Comparison of ENCODE assay signal across 3 worm cellular contexts in genomic region chrX:915510-915909, ce11.
TF ChIP-seq lines count a peak whose summit lies in the region.

sel-12 (plus strand) TSS chrX:915867.

TF ChIP-seq in whole organism, L1 larva, 84 proteins besides CTCF, POLR2A, EP300 and RAD21 (continued from another document):
- TF ChIP-seq nhr-20 (tag; optimal IDR thresholded peaks at IDR 0.05; lab: Kevin White, UChicago) (peak; percentile 1), pag-3 (tag; optimal IDR thresholded peaks at IDR 0.05; lab: Kevin White, UChicago; ENCODE audit: borderline replicate concordance, insufficient read depth) (no peak), unc-62 (GFP tag; optimal IDR thresholded peaks at IDR 0.05; lab: Kevin White, UChicago) (no peak), dpl-1 (GFP tag; optimal IDR thresholded peaks at IDR 0.05; lab: Kevin White, UChicago) (no peak), tlp-1 (tag; optimal IDR thresholded peaks at IDR 0.05; lab: Kevin White, UChicago) (no peak), nhr-19 (GFP tag; conservative IDR thresholded peaks at IDR 0.05; lab: Robert Waterston, UW) (no peak), nhr-77 (tag; optimal IDR thresholded peaks at IDR 0.05; lab: Kevin White, UChicago) (no peak), ceh-82 (tag; optimal IDR thresholded peaks at IDR 0.05; lab: Kevin White, UChicago) (peak in 1 of 3 experiments; percentile 50), lsy-2 (tag; optimal IDR thresholded peaks at IDR 0.05; lab: Kevin White, UChicago) (peak in 1 of 2 experiments; percentile 26), dsc-1 (tag; optimal IDR thresholded peaks at IDR 0.05; lab: Kevin White, UChicago) (no peak), nhr-71 (tag; optimal IDR thresholded peaks at IDR 0.05; lab: Kevin White, UChicago) (peak; percentile 7), aha-1 (tag; optimal IDR thresholded peaks at IDR 0.05; lab: Kevin White, UChicago) (no peak), nhr-47 (tag; optimal IDR thresholded peaks at IDR 0.05; lab: Kevin White, UChicago) (peak; percentile 10), lin-14 (GFP tag; optimal IDR thresholded peaks at IDR 0.05; lab: Kevin White, UChicago) (peak; percentile 62), blmp-1 (tag; optimal IDR thresholded peaks at IDR 0.05; lab: Kevin White, UChicago) (peak; percentile 9), skn-1 (tag; optimal IDR thresholded peaks at IDR 0.05; lab: Kevin White, UChicago) (peak; percentile 45), nhr-237 (tag; optimal IDR thresholded peaks at IDR 0.05; lab: Kevin White, UChicago) (no peak)

TF ChIP-seq in whole organism, L4 larva, 104 proteins besides CTCF, POLR2A, EP300 and RAD21 (continued from another document):
- TF ChIP-seq aly-2 (tag; optimal IDR thresholded peaks at IDR 0.05; lab: Kevin White, UChicago) (no peak), daf-16 (GFP tag; optimal IDR thresholded peaks at IDR 0.05; lab: Kevin White, UChicago) (no peak), daf-16 (tag; optimal IDR thresholded peaks at IDR 0.05; lab: Kevin White, UChicago) (peak; percentile 31), lin-39 (tag; optimal IDR thresholded peaks at IDR 0.05; lab: Kevin White, UChicago) (no peak), ZK337.2 (GFP tag; IDR thresholded peaks at IDR 0.05; lab: Robert Waterston, UW) (no peak), nhr-77 (tag; optimal IDR thresholded peaks at IDR 0.05; lab: Kevin White, UChicago) (no peak), ama-1 (optimal IDR thresholded peaks at IDR 0.05; lab: Kevin White, UChicago) (no peak), mdl-1 (tag; optimal IDR thresholded peaks at IDR 0.05; lab: Kevin White, UChicago) (no peak), fos-1 (tag; optimal IDR thresholded peaks at IDR 0.05; lab: Kevin White, UChicago) (no peak), hlh-11 (tag; optimal IDR thresholded peaks at IDR 0.05; lab: Kevin White, UChicago) (no peak), egl-27 (tag; optimal IDR thresholded peaks at IDR 0.05; lab: Kevin White, UChicago) (no peak), ztf-11 (tag; optimal IDR thresholded peaks at IDR 0.05; lab: Kevin White, UChicago) (no peak), ceh-62 (tag; optimal IDR thresholded peaks at IDR 0.05; lab: Kevin White, UChicago) (no peak), unc-39 (tag; optimal IDR thresholded peaks at IDR 0.05; lab: Kevin White, UChicago) (no peak), nhr-41 (GFP tag; IDR thresholded peaks at IDR 0.05; lab: Robert Waterston, UW) (no peak), ceh-32 (tag; optimal IDR thresholded peaks at IDR 0.05; lab: Kevin White, UChicago; ENCODE audit: poor library complexity) (no peak), ztf-7 (tag; optimal IDR thresholded peaks at IDR 0.05; lab: Kevin White, UChicago) (no peak), Y48G9A.11 (GFP tag; IDR thresholded peaks at IDR 0.05; lab: Robert Waterston, UW) (no peak), hlh-30 (tag; optimal IDR thresholded peaks at IDR 0.05; lab: Kevin White, UChicago; ENCODE audit: insufficient read depth) (peak; percentile 8), lsy-2 (tag; optimal IDR thresholded peaks at IDR 0.05; lab: Kevin White, UChicago) (peak in 1 of 2 experiments; percentile 25), F44E2.7 (GFP tag; IDR thresholded peaks at IDR 0.05; lab: Robert Waterston, UW) (no peak), lin-38 (GFP tag; IDR thresholded peaks at IDR 0.05; lab: Robert Waterston, UW) (no peak)
TF ChIP-seq in whole organism, L4 larva: peak in this region for 7.

TF ChIP-seq in whole organism, mixed stage, embryonic, 35 proteins besides CTCF, POLR2A, EP300 and RAD21 (continued from another document):
- TF ChIP-seq zip-8 (tag; optimal IDR thresholded peaks at IDR 0.05; lab: Kevin White, UChicago) (no peak), nhr-76 (tag; optimal IDR thresholded peaks at IDR 0.05; lab: Kevin White, UChicago) (no peak), cnd-1 (tag; optimal IDR thresholded peaks at IDR 0.05; lab: Kevin White, UChicago) (no peak), nhr-12 (tag; optimal IDR thresholded peaks at IDR 0.05; lab: Kevin White, UChicago) (no peak)
